Worm (Caenorhabditis elegans): ENCODE data around the gene Y82E9BR.8.

DNA sequence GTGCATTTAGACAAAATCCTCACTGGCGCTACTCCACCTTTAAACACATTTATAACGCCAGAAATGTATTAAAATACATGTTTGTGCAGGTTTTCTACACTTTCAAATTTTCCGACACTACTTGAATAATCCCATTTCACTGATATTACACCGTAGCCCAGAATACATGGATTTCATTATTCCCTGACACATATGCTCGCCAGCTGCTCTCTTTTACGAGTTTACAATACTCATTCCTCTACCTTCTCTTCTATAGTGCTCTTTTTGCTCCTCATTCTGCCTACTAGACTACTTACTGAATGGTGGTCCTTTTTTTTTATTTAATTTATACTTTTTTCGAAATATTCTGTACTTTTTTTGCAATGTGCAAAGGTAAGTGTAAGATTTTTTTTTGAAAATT is 14.7 kb upstream of the Y82E9BR.8 start:
- TF ChIP-seq blmp-1 (tag; optimal IDR thresholded peaks at IDR 0.05; ENCODE audit: insufficient read depth) (no peak), fos-1 (tag; optimal IDR thresholded peaks at IDR 0.05) (no peak), lin-13 (GFP tag; optimal IDR thresholded peaks at IDR 0.05) (no peak), aly-2 (tag; optimal IDR thresholded peaks at IDR 0.05) (no peak), nhr-77 (tag; optimal IDR thresholded peaks at IDR 0.05) (no peak), nhr-25 (tag; optimal IDR thresholded peaks at IDR 0.05) (no peak), F13H6.1 (tag; optimal IDR thresholded peaks at IDR 0.05) (no peak), mdl-1 (tag; optimal IDR thresholded peaks at IDR 0.05) (no peak), egl-27 (tag; optimal IDR thresholded peaks at IDR 0.05) (no peak), mab-5 (tag; optimal IDR thresholded peaks at IDR 0.05) (no peak), ztf-11 (tag; optimal IDR thresholded peaks at IDR 0.05) (no peak)
